Worm (Caenorhabditis elegans) whole organism, L4 larva: ENCODE data around the gene gcp-2.2.

Experiments
- ZK546.5 ChIP-seq, 2 experiments: sonication (generic microtip); optimal IDR thresholded peaks; 2 replicates each; lab custom pipeline; 2017; ENCODE audit warnings: missing biosample characterization in 2 of 2, missing genetic modification characterization in 2 of 2
- attf-4 ChIP-seq: sonication (generic microtip); optimal IDR thresholded peaks from 3 replicates; lab custom pipeline; 2017; ENCODE audit warnings: missing biosample characterization, missing genetic modification characterization
- ceh-62 ChIP-seq: sonication (generic microtip); optimal IDR thresholded peaks from 2 replicates; lab custom pipeline; 2017; ENCODE audit warnings: missing biosample characterization, missing genetic modification characterization
- egl-27 ChIP-seq: sonication (generic microtip); optimal IDR thresholded peaks from 3 replicates; lab custom pipeline; 2017; ENCODE audit warnings: missing biosample characterization, missing genetic modification reagents, missing genetic modification characterization
- lsy-2 ChIP-seq, 2 experiments: fragments of 150-350 bp in 1 of 2; sonication (generic microtip) in 1 of 2; optimal IDR thresholded peaks; 2 replicates each; lab custom pipeline; 2014 to 2017; ENCODE audit warnings: missing biosample characterization in 2 of 2, missing genetic modification characterization in 2 of 2
- mdl-1 ChIP-seq, 2 experiments: fragments of 150-350 bp in 1 of 2; sonication (generic microtip) in 1 of 2; optimal IDR thresholded peaks; 2 replicates each; lab custom pipeline; 2014 to 2017; ENCODE audit warnings: missing biosample characterization in 2 of 2, missing genetic modification characterization in 2 of 2
- nhr-76 ChIP-seq: fragments of 150-350 bp; optimal IDR thresholded peaks from 2 replicates; lab custom pipeline; 2014; ENCODE audit warnings: missing biosample characterization, missing genetic modification characterization
- skn-1 ChIP-seq: fragments of 150-350 bp; optimal IDR thresholded peaks from 2 replicates; lab custom pipeline; 2014; ENCODE audit warnings: missing biosample characterization, missing genetic modification characterization
- unc-62 ChIP-seq, 3 experiments: fragments of 150-350 bp in 1 of 3; sonication (generic microtip); optimal IDR thresholded peaks in 2 of 3; peaks in 1 of 3; 1 replicate in 1 of 3; 2 replicates in 2 of 3; lab custom pipeline; 2014 to 2017; ENCODE audit warnings: missing biosample characterization in 3 of 3, missing genetic modification characterization in 3 of 3, missing genetic modification reagents in 3 of 3, missing genotype in 1 of 3
- ztf-7 ChIP-seq: fragments of 150-350 bp; optimal IDR thresholded peaks from 2 replicates; lab custom pipeline; 2014; ENCODE audit warnings: missing biosample characterization, missing genetic modification characterization

ce11 chrX:11511231-11511630 is 26.3 kb upstream of the gcp-2.2 start, which contains the start of gene ccdc-149:
- TF ChIP-seq nhr-76 (tag; lab: Kevin White, UChicago) (no peak), ceh-62 (tag; lab: Kevin White, UChicago) (no peak), lsy-2 (tag; optimal IDR thresholded peaks at IDR 0.05; lab: Kevin White, UChicago) (no peak), ztf-7 (no peak), skn-1 (tag; lab: Kevin White, UChicago) (no peak), attf-4 (tag; lab: Kevin White, UChicago) (no peak), egl-27 (tag; lab: Kevin White, UChicago) (no peak), unc-62 (GFP tag; optimal IDR thresholded peaks at IDR 0.05 in 1 of 2; lab: Kevin White, UChicago) (no peak), unc-62 (tag; optimal IDR thresholded peaks at IDR 0.05; lab: Kevin White, UChicago) (no peak), mdl-1 (tag; optimal IDR thresholded peaks at IDR 0.05; lab: Kevin White, UChicago) (no peak), ZK546.5 (tag; optimal IDR thresholded peaks at IDR 0.05; lab: Kevin White, UChicago) (no peak)
